Fruit fly (Drosophila melanogaster): ENCODE measurements around the gene Kdsr.

dm6 chr3R:25260670-25261069 lies 1.6 kb downstream of the Kdsr start:
- TF ChIP-seq CG8478 (optimal IDR thresholded peaks at IDR 0.05) = no peak
- TF ChIP-seq CTCF (optimal IDR thresholded peaks at IDR 0.05) = no peak
